Worm (Caenorhabditis elegans): ENCODE data around the gene C54D2.6.

DNA sequence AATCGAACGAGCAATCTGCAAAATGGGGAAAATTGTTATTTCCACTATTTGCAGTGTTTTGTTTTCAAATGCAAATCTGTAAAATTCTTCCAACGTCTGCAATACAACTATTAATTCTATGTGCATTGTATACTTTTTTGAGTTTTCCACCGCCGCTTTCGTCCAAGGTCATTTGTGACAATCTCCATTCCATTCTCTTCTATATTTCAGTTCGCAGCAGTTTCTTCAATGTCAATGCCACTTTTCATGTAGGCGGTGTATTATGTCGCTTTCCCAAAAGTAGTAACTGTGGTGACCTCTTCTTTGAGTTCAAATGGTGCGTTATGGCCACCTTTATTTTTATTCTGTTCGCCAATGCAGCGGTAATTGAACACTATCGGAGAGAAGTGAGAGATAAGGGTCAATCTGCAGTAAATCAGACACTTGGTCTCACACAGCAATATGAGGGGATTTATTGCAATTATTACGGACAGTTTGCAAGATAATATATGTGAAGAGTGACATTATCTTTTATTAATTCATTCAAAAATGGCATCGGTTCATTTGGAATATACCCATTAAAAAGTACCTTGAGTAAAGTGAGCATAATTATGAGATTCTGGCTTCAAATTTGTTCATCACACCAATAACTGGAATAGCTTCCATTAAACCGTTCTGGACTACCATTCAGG lies 20.6 kb downstream of the C54D2.6 start:
- TF ChIP-seq hmbx-1 (tag; optimal IDR thresholded peaks at IDR 0.05) (no peak), hnd-1 (tag; optimal IDR thresholded peaks at IDR 0.05) (no peak), ama-1 (optimal IDR thresholded peaks at IDR 0.05) (no peak), flt-1 (GFP tag; IDR thresholded peaks at IDR 0.05) (no peak), pes-1 (GFP tag; IDR thresholded peaks at IDR 0.05) (no peak), tbx-37 (GFP tag; conservative IDR thresholded peaks at IDR 0.05) (no peak), hmg-4 (GFP tag; optimal IDR thresholded peaks at IDR 0.05) (no peak), sea-1 (GFP tag; conservative IDR thresholded peaks at IDR 0.05) (no peak), aly-1 (tag; optimal IDR thresholded peaks at IDR 0.05) (no peak), ceh-13 (GFP tag; optimal IDR thresholded peaks at IDR 0.05) (no peak), scrt-1 (GFP tag; IDR thresholded peaks at IDR 0.05) (no peak), ceh-36 (tag; optimal IDR thresholded peaks at IDR 0.05) (no peak)

Data from whole organism, early embryonic.